Worm (Caenorhabditis elegans) whole organism, midembryonic: Measurements from ENCODE around the gene C08B6.3.

Experiments used
- T22C8.4 ChIP-seq: fragments of 200-800 bp; sonication (Bioruptor generic); IDR thresholded peaks from 2 replicates; pipeline ENCODE4 v1.3.6; 2022; ENCODE audit warnings: missing genetic modification characterization, missing compliant biosample characterization
- cog-1 ChIP-seq: sonication (generic microtip); optimal IDR thresholded peaks from 2 replicates; lab custom pipeline; 2016; ENCODE audit warnings: missing genetic modification characterization, missing compliant biosample characterization
- flt-1 ChIP-seq: fragments of 200-800 bp; sonication (Bioruptor generic); IDR thresholded peaks from 2 replicates; pipeline ENCODE4 v1.3.6; 2022; ENCODE audit warnings: missing genetic modification characterization, missing compliant biosample characterization
- klf-2 ChIP-seq: fragments of 200-800 bp; sonication (Bioruptor generic); conservative IDR thresholded peaks from 2 replicates; pipeline ENCODE4 v1.3.6; 2022; ENCODE audit warnings: missing genetic modification reagents, missing genetic modification characterization, missing compliant biosample characterization
- med-1 ChIP-seq: sonication (generic microtip); optimal IDR thresholded peaks from 2 replicates; lab custom pipeline; 2017; ENCODE audit warnings: missing genetic modification characterization, mild to moderate bottlenecking, missing compliant biosample characterization, antibody characterized with exemption, missing genetic modification reagents; ENCODE audit not compliant: insufficient read depth
- ref-1 ChIP-seq: fragments of 200-800 bp; sonication (Bioruptor generic); conservative IDR thresholded peaks from 2 replicates; pipeline ENCODE4 v1.3.6; 2022; ENCODE audit warnings: missing genetic modification reagents, missing genetic modification characterization, missing compliant biosample characterization
- tab-1 ChIP-seq: fragments of 200-800 bp; sonication (Bioruptor generic); IDR thresholded peaks from 2 replicates; pipeline ENCODE4 v1.3.6; 2022; ENCODE audit warnings: missing genetic modification characterization, missing compliant biosample characterization
- ztf-23 ChIP-seq: fragments of 200-800 bp; sonication (Bioruptor generic); IDR thresholded peaks from 2 replicates; pipeline ENCODE4 v1.3.6; 2022; ENCODE audit warnings: missing genetic modification reagents, missing genetic modification characterization, missing compliant biosample characterization
- ztf-29 ChIP-seq: fragments of 200-800 bp; sonication (Bioruptor generic); IDR thresholded peaks from 2 replicates; pipeline ENCODE4 v1.3.6; 2022; ENCODE audit warnings: missing genetic modification reagents, missing genetic modification characterization, missing compliant biosample characterization

DNA sequence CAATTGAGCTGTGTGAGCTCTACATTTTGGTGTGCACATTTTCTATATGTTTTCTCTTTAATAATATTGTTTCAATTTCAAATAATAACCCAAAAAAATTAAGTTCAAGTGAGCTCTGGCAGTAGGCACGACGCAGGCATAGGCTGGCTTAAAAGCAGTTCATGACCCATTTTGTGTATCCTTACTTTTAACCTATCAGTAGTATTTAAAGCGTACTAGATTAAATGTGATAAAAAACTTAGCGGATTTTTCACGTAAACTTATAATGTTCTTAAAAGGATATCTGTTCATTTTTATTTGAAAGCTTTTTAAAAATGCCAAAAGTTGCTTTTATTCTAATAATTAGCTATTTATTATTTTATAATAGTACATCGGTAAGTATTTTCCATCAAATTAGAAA is 11.2 kb upstream of the C08B6.3 start, which contains the start of gene C08B6.6:
- TF ChIP-seq T22C8.4 (GFP tag; lab: Robert Waterston, UW): no peak
- TF ChIP-seq flt-1 (GFP tag; lab: Robert Waterston, UW): no peak
- no peak for TF ChIP-seq ztf-29 (GFP tag; lab: Robert Waterston, UW)
- TF ChIP-seq ref-1 (GFP tag; lab: Robert Waterston, UW): no peak
- TF ChIP-seq klf-2 (GFP tag; lab: Robert Waterston, UW): no peak
- no peak for TF ChIP-seq tab-1
- no peak for TF ChIP-seq ztf-23 (GFP tag; lab: Robert Waterston, UW)
- no peak for TF ChIP-seq cog-1
- TF ChIP-seq med-1 (GFP tag; lab: Kevin White, UChicago): no peak
